Worm (Caenorhabditis elegans): Measurements from ENCODE around the gene C54F6.19.

Gene C54F6.19

DNA sequence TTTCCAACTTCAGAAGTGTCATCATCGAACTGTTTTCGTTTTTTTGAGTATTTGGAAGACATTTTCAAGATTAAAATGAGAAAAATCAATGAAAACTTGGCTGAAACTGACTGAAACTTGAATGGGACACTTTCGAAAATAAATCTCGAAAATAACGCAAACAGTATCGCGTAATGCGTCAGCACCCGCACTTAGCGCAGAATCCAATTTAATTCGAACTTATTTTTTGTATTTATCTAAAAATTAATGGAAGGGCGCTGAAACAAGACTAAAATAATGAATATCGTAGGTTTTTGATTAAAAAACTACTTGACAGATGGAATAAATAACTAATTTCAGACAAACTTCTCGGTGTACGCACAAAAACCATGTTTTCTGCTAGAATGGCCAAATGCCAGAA is 30.3 kb downstream of the C54F6.19 start, which contains the start of the genes snu-66 and ints-9 (continued):
- TF ChIP-seq aha-1 (tag; optimal IDR thresholded peaks at IDR 0.05), result no peak
- TF ChIP-seq swsn-7 (tag; optimal IDR thresholded peaks at IDR 0.05), result peak; percentile 80
- peak; percentile 79 to 80 for TF ChIP-seq lsy-2 (tag; optimal IDR thresholded peaks at IDR 0.05)
- TF ChIP-seq lin-15B (tag; optimal IDR thresholded peaks at IDR 0.05), result peak; percentile 63
- no peak for TF ChIP-seq mef-2 (tag; optimal IDR thresholded peaks at IDR 0.05)
- peak; percentile 84 for TF ChIP-seq snu-23 (GFP tag; optimal IDR thresholded peaks at IDR 0.05)
- TF ChIP-seq unc-62 (GFP tag; optimal IDR thresholded peaks at IDR 0.05), result no peak
- peak; percentile 70 for TF ChIP-seq nhr-19 (GFP tag; conservative IDR thresholded peaks at IDR 0.05)
- no peak for TF ChIP-seq sox-4 (tag; optimal IDR thresholded peaks at IDR 0.05)
- TF ChIP-seq unc-130 (tag; optimal IDR thresholded peaks at IDR 0.05), result peak; percentile 71
- peak; percentile 75 to 85 for TF ChIP-seq lin-35 (GFP tag; optimal IDR thresholded peaks at IDR 0.05)
- peak; percentile 54 for TF ChIP-seq skn-1 (tag; optimal IDR thresholded peaks at IDR 0.05)
- TF ChIP-seq blmp-1 (tag; optimal IDR thresholded peaks at IDR 0.05), result peak; percentile 66
- no peak for TF ChIP-seq nhr-76 (tag; optimal IDR thresholded peaks at IDR 0.05)
- peak; percentile 81 for TF ChIP-seq nhr-85 (tag)
- TF ChIP-seq nhr-11 (tag; optimal IDR thresholded peaks at IDR 0.05), result no peak

DNA sequence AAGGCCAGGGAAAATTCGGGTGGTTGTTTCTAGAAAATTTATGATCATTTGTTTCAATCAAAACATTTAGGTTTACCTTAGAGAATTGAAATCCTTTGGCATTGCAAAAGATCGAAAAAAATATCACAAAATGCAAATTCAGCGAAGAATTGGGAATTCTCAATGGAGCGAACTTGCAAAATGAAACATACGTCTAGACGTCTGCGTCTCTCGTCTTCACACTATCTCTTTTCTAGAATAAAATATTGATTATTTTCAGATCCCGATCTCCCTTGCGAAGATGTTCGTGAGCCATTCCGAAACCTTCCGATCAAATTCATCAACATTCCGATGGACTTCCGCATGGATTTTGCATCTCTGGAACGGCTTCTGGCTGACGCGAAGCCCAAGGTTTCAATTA is 35.1 kb downstream of the C54F6.19 start, which contains the start of gene ets-6:
TSS of gene ets-6 (minus strand) at position 169 of the 400 bp plus-strand sequence.
- peak in 2 of 3 experiments; percentile 26 to 27 for TF ChIP-seq ceh-82 (tag; optimal IDR thresholded peaks at IDR 0.05)
- peak; percentile 21 for TF ChIP-seq snpc-4 (tag; optimal IDR thresholded peaks at IDR 0.05)
- peak; percentile 49 for TF ChIP-seq jun-1 (tag; optimal IDR thresholded peaks at IDR 0.05)
- no peak for TF ChIP-seq sptf-1 (tag; optimal IDR thresholded peaks at IDR 0.05)
- TF ChIP-seq pax-3 (tag; optimal IDR thresholded peaks at IDR 0.05), result no peak
- no peak for TF ChIP-seq unc-130 (tag; optimal IDR thresholded peaks at IDR 0.05)
- TF ChIP-seq dpl-1 (GFP tag; optimal IDR thresholded peaks at IDR 0.05), result peak; percentile 39 to 65 (median 58)
- TF ChIP-seq C16A3.4 (tag; optimal IDR thresholded peaks at IDR 0.05), result peak; percentile 27
- TF ChIP-seq tbx-2 (tag; optimal IDR thresholded peaks at IDR 0.05), result peak; percentile 54
- peak; percentile 65 for TF ChIP-seq nhr-20 (tag; optimal IDR thresholded peaks at IDR 0.05)
- no peak for TF ChIP-seq mdl-1 (tag; optimal IDR thresholded peaks at IDR 0.05)
- TF ChIP-seq nhr-237 (tag; optimal IDR thresholded peaks at IDR 0.05), result no peak
- peak; percentile 54 for TF ChIP-seq nhr-19 (GFP tag; conservative IDR thresholded peaks at IDR 0.05)
- no peak for TF ChIP-seq ztf-4 (tag; optimal IDR thresholded peaks at IDR 0.05)
- no peak for TF ChIP-seq egl-13 (tag; optimal IDR thresholded peaks at IDR 0.05)
- no peak for TF ChIP-seq ceh-8 (GFP tag; optimal IDR thresholded peaks at IDR 0.05)
- peak; percentile 25 for TF ChIP-seq lin-39 (tag; optimal IDR thresholded peaks at IDR 0.05)
- TF ChIP-seq nhr-12 (tag; optimal IDR thresholded peaks at IDR 0.05), result no peak
- TF ChIP-seq ceh-63 (GFP tag; optimal IDR thresholded peaks at IDR 0.05), result no peak
- no peak for TF ChIP-seq nhr-28 (tag; optimal IDR thresholded peaks at IDR 0.05)
- TF ChIP-seq blmp-1 (tag; optimal IDR thresholded peaks at IDR 0.05), result peak; percentile 20
- no peak for TF ChIP-seq ceh-90 (tag; optimal IDR thresholded peaks at IDR 0.05)
- peak; percentile 72 for TF ChIP-seq mep-1 (tag; optimal IDR thresholded peaks at IDR 0.05)
- TF ChIP-seq unc-86 (tag; optimal IDR thresholded peaks at IDR 0.05), result peak; percentile 43
- TF ChIP-seq nhr-85 (tag), result peak; percentile 82
- TF ChIP-seq lin-15B (tag; optimal IDR thresholded peaks at IDR 0.05), result peak; percentile 2
- peak; percentile 54 for TF ChIP-seq rnt-1 (tag; optimal IDR thresholded peaks at IDR 0.05)
- TF ChIP-seq dsc-1 (tag; optimal IDR thresholded peaks at IDR 0.05), result peak; percentile 44
- TF ChIP-seq elt-3 (tag; optimal IDR thresholded peaks at IDR 0.05), result peak in 2 of 6 experiments; percentile 12 to 34
- TF ChIP-seq xbp-1 (tag; optimal IDR thresholded peaks at IDR 0.05), result peak; percentile 55
- no peak for TF ChIP-seq unc-98 (GFP tag; IDR thresholded peaks at IDR 0.05)
- no peak for TF ChIP-seq unc-62 (GFP tag; optimal IDR thresholded peaks at IDR 0.05)
- peak; percentile 46 for TF ChIP-seq nhr-90 (tag; optimal IDR thresholded peaks at IDR 0.05; ENCODE audit: poor library complexity)
- TF ChIP-seq lin-35 (GFP tag; optimal IDR thresholded peaks at IDR 0.05), result peak; percentile 58 to 79
- TF ChIP-seq alr-1 (tag; optimal IDR thresholded peaks at IDR 0.05; ENCODE audit: borderline replicate concordance), result no peak
- no peak for TF ChIP-seq lin-14 (GFP tag; optimal IDR thresholded peaks at IDR 0.05)
- TF ChIP-seq lir-3 (tag; optimal IDR thresholded peaks at IDR 0.05; ENCODE audit: poor library complexity), result no peak
- TF ChIP-seq efl-3 (GFP tag; optimal IDR thresholded peaks at IDR 0.05), result no peak
- peak; percentile 25 for TF ChIP-seq skn-1 (tag; optimal IDR thresholded peaks at IDR 0.05)
- no peak for TF ChIP-seq lin-13 (GFP tag; optimal IDR thresholded peaks at IDR 0.05)
- TF ChIP-seq nhr-71 (tag; optimal IDR thresholded peaks at IDR 0.05), result peak; percentile 76
- TF ChIP-seq ces-1 (GFP tag; optimal IDR thresholded peaks at IDR 0.05), result no peak
- no peak for TF ChIP-seq zip-4 (GFP tag; optimal IDR thresholded peaks at IDR 0.05)

Measured in whole organism, L1 larva.